Fruit fly (Drosophila melanogaster) whole organism, pupa: Measurements from ENCODE around the gene EMC10.

ENCODE experiments used
- CG10348 ChIP-seq: fragments of 200-800 bp; sonication (Bioruptor generic); IDR thresholded peaks from 2 replicates; pipeline ENCODE4 v1.3.6; 2022; ENCODE audit warnings: missing biosample characterization, missing genetic modification characterization
- CG12605 ChIP-seq: fragments of 200-800 bp; sonication (Bioruptor generic); IDR thresholded peaks from 2 replicates; pipeline ENCODE4 v1.3.6; 2022; ENCODE audit warnings: missing biosample characterization, missing genetic modification characterization
- CG13204 ChIP-seq: fragments of 200-800 bp; sonication (Bioruptor generic); optimal IDR thresholded peaks from 2 replicates; lab custom pipeline; 2018; ENCODE audit warnings: missing biosample characterization, mild to moderate bottlenecking, missing genetic modification characterization, moderate library complexity
- CG14655 ChIP-seq: fragments of 200-800 bp; sonication (Bioruptor generic); optimal IDR thresholded peaks from 3 replicates; lab custom pipeline; 2017; ENCODE audit warnings: mild to moderate bottlenecking, missing biosample characterization, missing genetic modification reagents, missing genetic modification characterization
- CG15710 ChIP-seq: fragments of 200-800 bp; sonication (Bioruptor generic); optimal IDR thresholded peaks from 2 replicates; lab custom pipeline; 2018; ENCODE audit warnings: missing biosample characterization, mild to moderate bottlenecking, missing genetic modification characterization, moderate library complexity
- CG17806 ChIP-seq: fragments of 200-800 bp; sonication (Bioruptor generic); optimal IDR thresholded peaks from 2 replicates; lab custom pipeline; 2018; ENCODE audit warnings: missing biosample characterization, mild to moderate bottlenecking, missing genetic modification characterization, moderate library complexity
- CG32121 ChIP-seq: fragments of 200-800 bp; sonication (Bioruptor generic); IDR thresholded peaks from 2 replicates; pipeline ENCODE4 v1.3.6; 2022; ENCODE audit warnings: missing biosample characterization, missing genetic modification characterization
- CG34367 ChIP-seq: fragments of 200-800 bp; sonication (Bioruptor generic); optimal IDR thresholded peaks from 2 replicates; lab custom pipeline; 2018; ENCODE audit warnings: missing biosample characterization, mild to moderate bottlenecking, missing genetic modification characterization
- CG4496 ChIP-seq: fragments of 200-800 bp; sonication (Bioruptor generic); IDR thresholded peaks from 3 replicates; pipeline ENCODE4 v1.3.6; 2022; ENCODE audit warnings: missing biosample characterization, missing genetic modification characterization
- CG8159 ChIP-seq: fragments of 200-800 bp; sonication (Bioruptor generic); optimal IDR thresholded peaks from 3 replicates; lab custom pipeline; 2018; ENCODE audit warnings: missing biosample characterization, mild to moderate bottlenecking, missing genetic modification characterization, moderate library complexity
- CG8301 ChIP-seq: fragments of 200-800 bp; sonication (Bioruptor generic); optimal IDR thresholded peaks from 2 replicates; lab custom pipeline; 2018; ENCODE audit warnings: missing biosample characterization, mild to moderate bottlenecking, missing genetic modification characterization
- CG9948 ChIP-seq: fragments of 200-800 bp; sonication (Bioruptor generic); optimal IDR thresholded peaks from 2 replicates; lab custom pipeline; 2018; ENCODE audit warnings: missing biosample characterization, mild to moderate bottlenecking, missing genetic modification characterization, moderate library complexity
- D1 ChIP-seq: fragments of 200-800 bp; sonication (Bioruptor generic); optimal IDR thresholded peaks from 2 replicates; lab custom pipeline; 2018; ENCODE audit warnings: missing biosample characterization, mild to moderate bottlenecking, missing genetic modification characterization, moderate library complexity
- EcR ChIP-seq: fragments of 200-800 bp; sonication (Bioruptor generic); optimal IDR thresholded peaks from 3 replicates; lab custom pipeline; 2019; ENCODE audit warnings: missing biosample characterization, missing genetic modification characterization, mild to moderate bottlenecking, moderate library complexity, missing genetic modification reagents
- Ets98B ChIP-seq: fragments of 200-800 bp; sonication (Bioruptor generic); IDR thresholded peaks from 2 replicates; pipeline ENCODE4 v1.3.6; 2022; ENCODE audit warnings: missing biosample characterization, missing genetic modification characterization
- Pif1A ChIP-seq: fragments of 200-800 bp; sonication (Bioruptor generic); optimal IDR thresholded peaks from 3 replicates; lab custom pipeline; 2016; ENCODE audit warnings: missing biosample characterization, missing genetic modification characterization
- Pif1B ChIP-seq: fragments of 200-800 bp; sonication (Bioruptor generic); optimal IDR thresholded peaks from 3 replicates; lab custom pipeline; 2016; ENCODE audit warnings: missing biosample characterization, missing genetic modification characterization
- Snoo ChIP-seq: fragments of 200-800 bp; sonication (Bioruptor generic); optimal IDR thresholded peaks from 3 replicates; lab custom pipeline; 2017; ENCODE audit warnings: missing biosample characterization, mild to moderate bottlenecking, missing genetic modification characterization, inconsistent platforms
- fd96Ca ChIP-seq: fragments of 200-800 bp; sonication (Bioruptor generic); IDR thresholded peaks from 3 replicates; pipeline ENCODE4 v1.3.6; 2022; ENCODE audit warnings: missing biosample characterization, missing genetic modification characterization
- gl ChIP-seq: fragments of 200-800 bp; sonication (Bioruptor generic); optimal IDR thresholded peaks from 2 replicates; lab custom pipeline; 2018; ENCODE audit warnings: missing biosample characterization, mild to moderate bottlenecking, missing genetic modification characterization

The EMC10 gene

dm6 chr3L:21539245-21540196 lies 34.4 kb upstream of the EMC10 start, which contains the start of the genes COX8 and VhaM9.7-b:
COX8 (minus strand) TSS chr3L:21539447.
VhaM9.7-b (plus strand) TSS chr3L:21539862.
- TF ChIP-seq Ets98B (GFP tag; lab: Robert Waterston, UW) (no peak), fd96Ca (GFP tag; lab: Robert Waterston, UW) (no peak), CG12605 (GFP tag; lab: Robert Waterston, UW) (no peak), CG10348 (GFP tag; lab: Robert Waterston, UW) (no peak), CG32121 (GFP tag; lab: Robert Waterston, UW) (peak; percentile 11; the same call in 1 of the 2 replicates), CG17806 (tag; lab: Kevin White, UChicago) (peak; percentile 14), CG34367 (tag; lab: Kevin White, UChicago) (no peak), CG4496 (GFP tag; lab: Robert Waterston, UW) (no peak), CG8301 (no peak), Pif1B (no peak), Snoo (tag; lab: Kevin White, UChicago) (peak; percentile 39), CG14655 (GFP tag; lab: Kevin White, UChicago) (no peak), D1 (tag; lab: Kevin White, UChicago) (no peak), CG13204 (GFP tag; lab: Kevin White, UChicago) (no peak)

dm6 chr3L:21542059-21542458 lies 31.9 kb upstream of the EMC10 start, which contains the start of gene CG33290:
CG33290 (plus strand) TSS chr3L:21542359.
- TF ChIP-seq CG4496 (GFP tag; lab: Robert Waterston, UW) = no peak
- no peak for TF ChIP-seq CG12605 (GFP tag; lab: Robert Waterston, UW)
- no peak for TF ChIP-seq CG13204 (GFP tag; lab: Kevin White, UChicago)
- no peak for TF ChIP-seq CG9948 (tag; lab: Kevin White, UChicago)
- TF ChIP-seq fd96Ca (GFP tag; lab: Robert Waterston, UW) = no peak
- no peak for TF ChIP-seq gl
- TF ChIP-seq Ets98B (GFP tag; lab: Robert Waterston, UW) = no peak
- TF ChIP-seq CG34367 (tag; lab: Kevin White, UChicago) = no peak
- TF ChIP-seq CG14655 (GFP tag; lab: Kevin White, UChicago) = no peak
- TF ChIP-seq CG15710 (tag; lab: Kevin White, UChicago) = no peak
- no peak for TF ChIP-seq Pif1B
- no peak for TF ChIP-seq CG17806 (tag; lab: Kevin White, UChicago)
- no peak for TF ChIP-seq EcR (GFP tag; lab: Kevin White, UChicago)
- TF ChIP-seq CG8159 (tag; lab: Kevin White, UChicago) = no peak
- TF ChIP-seq CG32121 (GFP tag; lab: Robert Waterston, UW) = no peak
- TF ChIP-seq, all 21 proteins: peak for 0

DNA sequence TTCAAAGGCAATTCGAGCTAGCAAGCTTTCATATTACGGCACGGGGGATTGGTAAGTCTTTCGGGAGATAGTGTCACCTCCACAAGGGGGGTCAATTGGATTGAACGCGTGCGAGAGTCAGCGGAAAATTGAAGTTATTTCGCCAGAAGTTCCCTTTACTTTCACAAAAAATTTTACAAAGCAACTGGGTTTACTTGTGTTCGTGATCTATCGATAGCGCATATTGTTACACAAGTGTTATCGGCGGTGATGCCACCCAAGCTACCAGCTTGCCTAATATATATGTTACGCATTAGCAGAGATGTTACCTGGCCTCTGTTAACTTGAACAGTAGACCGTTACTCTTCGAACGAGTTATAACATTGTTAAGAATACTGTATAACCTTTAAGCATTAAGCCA lies 19.2 kb upstream of the EMC10 start, which contains the start of gene Wnk:
Wnk (minus strand) TSS at position 177 of the 400 bp plus-strand sequence.
- TF ChIP-seq fd96Ca (GFP tag; lab: Robert Waterston, UW) (no peak), CG9948 (tag; lab: Kevin White, UChicago) (no peak), Ets98B (GFP tag; lab: Robert Waterston, UW) (no peak), EcR (GFP tag; lab: Kevin White, UChicago) (no peak), CG10348 (GFP tag; lab: Robert Waterston, UW) (no peak), CG8301 (no peak), Pif1A (GFP tag; lab: Kevin White, UChicago) (no peak), CG14655 (GFP tag; lab: Kevin White, UChicago) (no peak), gl (no peak)

DNA sequence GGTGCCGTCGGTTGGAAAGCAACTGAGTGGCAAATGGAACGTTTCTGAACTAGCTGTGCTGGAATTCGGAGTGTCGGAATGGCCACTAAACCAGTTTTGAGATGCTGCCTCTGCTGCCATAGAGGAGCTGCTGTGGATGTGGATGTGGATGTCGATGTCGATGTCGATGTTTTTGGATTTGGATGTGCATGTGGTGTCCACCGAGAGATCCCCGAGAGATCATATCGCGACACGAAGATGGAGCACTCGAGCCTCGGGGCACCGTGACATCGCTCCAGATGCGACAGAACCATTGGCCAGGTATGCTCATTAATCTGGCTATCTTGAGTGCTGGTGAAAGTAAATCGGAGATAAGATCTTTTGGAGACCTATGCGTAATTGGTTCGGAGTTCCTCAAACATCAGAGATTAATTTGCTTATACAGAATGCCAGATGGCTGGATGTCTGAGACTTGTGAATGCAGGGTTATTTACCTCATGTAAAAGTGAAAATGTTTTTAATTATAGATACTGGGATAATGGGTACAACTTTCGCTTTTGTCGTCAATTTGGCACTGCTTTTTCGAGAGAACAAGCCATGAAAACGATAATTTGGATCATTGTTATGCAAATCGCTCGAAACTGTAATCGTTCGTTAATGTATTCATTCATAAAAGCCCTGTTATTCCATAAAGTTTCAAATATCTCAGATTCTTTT lies 15.6 kb upstream of the EMC10 start, which contains the start of gene CG7173:
CG7173 (minus strand) TSS at position 51 of the 696 bp plus-strand sequence.
- no peak for TF ChIP-seq CG32121 (GFP tag; lab: Robert Waterston, UW)

DNA sequence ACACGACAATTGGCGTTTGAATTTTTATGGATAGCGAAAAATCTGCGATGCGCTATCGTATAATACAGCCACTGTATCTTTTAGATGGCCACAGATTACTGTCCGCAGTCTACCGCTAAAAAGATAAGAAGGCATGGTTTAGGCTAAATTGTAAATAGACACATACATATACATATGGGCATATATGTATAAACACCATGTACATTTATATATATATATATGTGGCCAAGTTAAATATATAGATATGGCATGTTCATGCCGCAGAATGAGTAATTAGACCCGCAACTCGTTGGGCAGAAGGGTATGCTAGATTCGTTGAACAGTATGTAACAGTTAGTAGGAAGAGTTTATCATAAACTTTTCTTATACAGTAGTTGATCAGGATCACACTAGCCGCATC lies 11.8 kb upstream of the EMC10 start, which contains the start of gene CapaR:
CapaR (minus strand) TSS at position 101 of the 400 bp plus-strand sequence.
- TF ChIP-seq CG4496 (GFP tag; lab: Robert Waterston, UW) (no peak), CG9948 (tag; lab: Kevin White, UChicago) (no peak), Snoo (tag; lab: Kevin White, UChicago) (no peak), EcR (GFP tag; lab: Kevin White, UChicago) (no peak), CG8159 (tag; lab: Kevin White, UChicago) (no peak)
- TF ChIP-seq, all 21 proteins: peak for 0

- no peak for TF ChIP-seq gl
- TF ChIP-seq CG15710 (tag; lab: Kevin White, UChicago) = no peak
- no peak for TF ChIP-seq Ets98B (GFP tag; lab: Robert Waterston, UW)
- no peak for TF ChIP-seq CG32121 (GFP tag; lab: Robert Waterston, UW)
- TF ChIP-seq Pif1A (GFP tag; lab: Kevin White, UChicago) = no peak
- no peak for TF ChIP-seq CG34367 (tag; lab: Kevin White, UChicago)
- no peak for TF ChIP-seq CG9948 (tag; lab: Kevin White, UChicago)
- TF ChIP-seq Snoo (tag; lab: Kevin White, UChicago) = no peak
- no peak for TF ChIP-seq CG10348 (GFP tag; lab: Robert Waterston, UW)
- TF ChIP-seq D1 (tag; lab: Kevin White, UChicago) = no peak
- TF ChIP-seq CG13204 (GFP tag; lab: Kevin White, UChicago) = no peak
- no peak for TF ChIP-seq CG14655 (GFP tag; lab: Kevin White, UChicago)
- TF ChIP-seq, all 21 proteins: peak for 0
These were observed 8.8 kb upstream of the EMC10 start, which contains the start of gene CG7634 for dm6 chr3L:21565126-21565525. CG7634 (plus strand) TSS chr3L:21565426.
